Worm (Caenorhabditis elegans): ENCODE results near the gene C14B4.2.

The C14B4.2 gene

DNA sequence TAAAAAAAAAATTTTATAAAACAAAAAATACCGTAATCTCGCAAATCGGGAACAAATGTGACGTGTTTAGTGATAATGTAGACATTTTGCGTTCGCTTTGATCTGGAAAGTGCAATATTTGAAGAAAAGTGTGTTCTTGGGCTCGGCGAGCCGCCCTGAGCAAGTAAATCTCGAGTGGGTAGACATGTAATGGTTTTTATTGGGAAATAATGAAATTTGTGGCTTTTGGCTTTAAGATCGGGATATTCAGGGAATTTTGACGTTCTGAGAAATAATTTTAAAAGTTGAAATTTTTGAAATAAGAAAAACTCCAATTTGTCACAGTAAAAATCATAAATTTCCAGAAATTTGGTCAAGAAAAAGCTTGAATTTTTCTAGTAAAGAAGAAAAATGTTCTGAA is at the start of gene C14B4.2:
Gene C14B4.2, minus strand, starts transcription at position 101 of the 400 bp plus-strand sequence.
- TF ChIP-seq ets-5 (GFP tag; IDR thresholded peaks at IDR 0.05) (no peak), ceh-8 (GFP tag; optimal IDR thresholded peaks at IDR 0.05) (no peak), pax-3 (tag; optimal IDR thresholded peaks at IDR 0.05) (no peak), ceh-63 (GFP tag; optimal IDR thresholded peaks at IDR 0.05) (no peak)

DNA sequence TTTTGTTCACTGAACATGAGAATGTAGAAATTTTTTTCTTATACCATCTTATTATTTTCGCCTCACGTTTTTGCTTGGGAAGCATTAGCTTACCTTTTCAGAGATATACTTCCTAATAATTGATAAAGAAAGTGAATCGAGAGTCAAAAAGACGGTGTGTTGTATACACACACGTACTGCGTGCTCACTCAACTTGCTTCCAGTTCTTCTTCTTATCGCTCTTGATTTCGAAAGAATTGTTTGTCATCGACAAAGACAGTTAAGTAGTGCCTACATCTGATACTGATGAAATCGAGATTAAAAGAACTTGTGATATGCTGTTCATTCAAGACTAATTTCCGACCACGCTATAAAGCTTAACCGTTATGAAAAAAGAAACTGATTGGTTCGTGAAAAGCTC is 48.2 kb upstream of the C14B4.2 start, which contains the start of gene C25F9.5:
Gene C25F9.5, minus strand, starts transcription at position 195 of the 400 bp plus-strand sequence.
- TF ChIP-seq ces-1 (GFP tag; optimal IDR thresholded peaks at IDR 0.05) (no peak), lsy-2 (tag; optimal IDR thresholded peaks at IDR 0.05) (no peak), elt-2 (tag; optimal IDR thresholded peaks at IDR 0.05) (peak; percentile 69), lin-35 (GFP tag; optimal IDR thresholded peaks at IDR 0.05) (peak in 1 of 2 experiments; percentile 26), fos-1 (tag; optimal IDR thresholded peaks at IDR 0.05) (no peak), pag-3 (tag; optimal IDR thresholded peaks at IDR 0.05; ENCODE audit: borderline replicate concordance, insufficient read depth) (no peak)

DNA sequence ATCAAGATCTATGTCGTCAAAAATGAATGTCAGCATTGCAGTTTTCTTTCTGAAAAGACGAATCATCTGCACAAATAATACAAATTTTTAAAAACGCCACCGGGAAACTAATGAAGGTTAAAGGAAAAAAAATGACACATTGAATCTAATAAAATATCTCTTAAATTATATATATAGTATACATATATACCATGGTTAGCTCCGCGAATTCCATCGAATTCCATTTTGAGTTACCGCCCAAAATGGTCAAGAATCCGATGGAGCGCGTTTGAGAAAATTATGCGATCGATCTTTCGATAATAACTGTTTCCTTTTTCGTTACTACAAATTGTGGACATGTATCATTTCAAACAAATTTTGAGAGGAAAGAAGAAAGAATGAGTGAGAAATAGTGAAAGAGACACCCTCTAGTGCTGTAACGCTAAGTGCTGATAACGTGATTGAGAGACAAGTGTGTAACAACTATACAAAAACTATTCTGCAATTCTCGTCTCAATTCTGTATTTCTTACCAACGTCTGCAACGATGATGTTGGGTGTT is 42.9 kb upstream of the C14B4.2 start, which contains the start of the genes C25F9.6 and C25F9.10:
Gene C25F9.6, minus strand, starts transcription at position 51 of the 540 bp plus-strand sequence.
Gene C25F9.10, plus strand, starts transcription at position 454 of the 540 bp plus-strand sequence.
- TF ChIP-seq efl-1 (optimal IDR thresholded peaks at IDR 0.05) (no peak), efl-1 (GFP tag; optimal IDR thresholded peaks at IDR 0.05 in 1 of 2) (peak in 1 of 2 experiments; percentile 97), unc-86 (tag; optimal IDR thresholded peaks at IDR 0.05) (no peak), lsy-2 (tag; optimal IDR thresholded peaks at IDR 0.05) (no peak), ceh-63 (GFP tag; optimal IDR thresholded peaks at IDR 0.05) (no peak), fkh-10 (GFP tag; optimal IDR thresholded peaks at IDR 0.05) (no peak), nhr-28 (tag; optimal IDR thresholded peaks at IDR 0.05) (no peak), snu-23 (GFP tag; optimal IDR thresholded peaks at IDR 0.05) (no peak), nhr-237 (tag; optimal IDR thresholded peaks at IDR 0.05) (no peak), ets-5 (GFP tag; IDR thresholded peaks at IDR 0.05) (no peak), sptf-1 (tag; optimal IDR thresholded peaks at IDR 0.05) (no peak), blmp-1 (tag; optimal IDR thresholded peaks at IDR 0.05) (no peak), lin-15B (tag; optimal IDR thresholded peaks at IDR 0.05) (no peak), grh-1 (GFP tag; IDR thresholded peaks at IDR 0.05) (no peak), lin-35 (GFP tag; optimal IDR thresholded peaks at IDR 0.05) (peak in 1 of 2 experiments; percentile 72), elt-2 (tag; optimal IDR thresholded peaks at IDR 0.05) (peak; percentile 15), F16B12.6 (tag; optimal IDR thresholded peaks at IDR 0.05) (no peak), dpl-1 (GFP tag; optimal IDR thresholded peaks at IDR 0.05) (peak in 1 of 3 experiments; percentile 35)

DNA sequence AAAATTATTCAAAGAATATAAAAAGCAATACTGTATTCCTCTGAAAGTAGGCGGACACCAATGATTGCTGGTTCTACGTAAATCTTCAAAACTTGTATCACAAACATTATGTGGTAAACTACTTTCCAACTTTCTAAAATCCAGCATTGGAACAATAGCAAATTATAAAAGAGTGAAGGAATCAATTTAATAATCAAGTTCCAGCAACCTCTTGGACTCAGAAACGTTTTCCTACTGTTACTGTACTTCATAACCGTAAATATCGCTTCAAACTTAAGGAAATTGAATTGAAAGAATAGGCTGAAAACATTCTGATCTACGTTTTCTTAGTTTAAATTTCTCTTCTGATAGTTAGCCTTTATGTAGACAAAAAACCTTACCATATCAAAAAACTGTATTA is 41.2 kb upstream of the C14B4.2 start:
- TF ChIP-seq ces-1 (GFP tag; optimal IDR thresholded peaks at IDR 0.05) (no peak), efl-1 (optimal IDR thresholded peaks at IDR 0.05) (no peak), efl-1 (GFP tag; optimal IDR thresholded peaks at IDR 0.05 in 1 of 2) (peak in 1 of 2 experiments; percentile 68)

DNA sequence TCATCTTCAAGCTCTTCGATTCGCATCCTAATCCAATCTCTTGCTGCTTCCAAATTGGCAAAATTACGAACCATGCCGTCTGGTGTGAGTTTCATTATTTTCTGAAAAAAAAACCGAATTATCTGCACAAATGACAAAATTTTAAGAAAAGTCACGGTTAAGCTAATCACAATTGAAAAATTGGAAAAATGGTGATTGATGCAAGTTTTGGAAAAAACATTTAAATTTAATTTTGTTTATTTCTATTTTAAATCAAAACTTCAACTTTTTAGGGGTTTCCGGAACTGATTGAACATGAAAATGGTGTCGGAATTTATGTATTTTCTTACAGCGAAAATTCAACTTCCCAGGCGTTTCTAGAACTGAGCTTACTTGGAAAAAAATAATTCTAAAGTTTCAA is 40.4 kb upstream of the C14B4.2 start, which contains the start of gene C25F9.12:
Gene C25F9.12, minus strand, starts transcription at position 101 of the 400 bp plus-strand sequence.
- no peak for TF ChIP-seq lin-14 (GFP tag; optimal IDR thresholded peaks at IDR 0.05)

DNA sequence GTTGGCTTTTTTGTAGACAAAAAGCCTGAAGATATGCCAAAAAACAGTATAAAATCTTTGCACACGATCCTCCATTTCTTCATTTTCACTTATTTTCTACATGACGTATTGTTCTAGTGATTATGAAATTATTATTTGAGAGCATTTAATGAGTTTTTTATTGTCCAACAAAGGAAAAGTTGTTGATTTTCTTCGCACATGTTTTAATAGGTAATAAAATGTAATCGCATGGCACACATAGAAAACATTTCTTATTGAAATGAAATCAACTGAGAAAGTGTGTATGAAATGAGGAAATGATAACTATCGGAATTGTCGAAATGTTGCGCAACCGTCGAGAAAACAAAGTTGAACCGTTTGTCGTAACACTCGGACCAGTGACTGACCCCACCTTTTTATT is 39.0 kb upstream of the C14B4.2 start:
- no peak for TF ChIP-seq nhr-19 (GFP tag; conservative IDR thresholded peaks at IDR 0.05)
- TF ChIP-seq elt-2 (tag; optimal IDR thresholded peaks at IDR 0.05) = peak; percentile 32
- no peak for TF ChIP-seq blmp-1 (tag; optimal IDR thresholded peaks at IDR 0.05)
- no peak for TF ChIP-seq aha-1 (tag; optimal IDR thresholded peaks at IDR 0.05)
- TF ChIP-seq C16A3.4 (tag; optimal IDR thresholded peaks at IDR 0.05) = no peak
- TF ChIP-seq nhr-47 (tag; optimal IDR thresholded peaks at IDR 0.05) = no peak
- TF ChIP-seq hlh-17 (GFP tag; optimal IDR thresholded peaks at IDR 0.05; ENCODE audit: borderline replicate concordance) = no peak
- TF ChIP-seq irx-1 (tag; optimal IDR thresholded peaks at IDR 0.05) = no peak
- no peak for TF ChIP-seq isw-1 (GFP tag; IDR thresholded peaks at IDR 0.05)
- TF ChIP-seq C04F5.9 (tag; optimal IDR thresholded peaks at IDR 0.05) = no peak
- no peak for TF ChIP-seq sox-4 (tag; optimal IDR thresholded peaks at IDR 0.05)
- TF ChIP-seq efl-1 (optimal IDR thresholded peaks at IDR 0.05) = no peak
- peak in 1 of 2 experiments; percentile 9 for TF ChIP-seq efl-1 (GFP tag; optimal IDR thresholded peaks at IDR 0.05 in 1 of 2)
- no peak for TF ChIP-seq ceh-8 (GFP tag; optimal IDR thresholded peaks at IDR 0.05)
- TF ChIP-seq ets-5 (GFP tag; IDR thresholded peaks at IDR 0.05) = no peak
- TF ChIP-seq tlp-1 (tag; optimal IDR thresholded peaks at IDR 0.05) = peak; percentile 62
